Worm (Caenorhabditis elegans) whole organism, L4 larva: ENCODE measurements around the gene brd-1.

Source experiments
- F10B5.3 ChIP-seq: sonication (generic microtip); optimal IDR thresholded peaks from 2 replicates; lab custom pipeline; 2016; ENCODE audit warnings: mild to moderate bottlenecking, missing genetic modification characterization, missing compliant biosample characterization
- F26F4.8 ChIP-seq: fragments of 200-800 bp; sonication (Bioruptor generic); conservative IDR thresholded peaks from 2 replicates; pipeline ENCODE4 v1.3.6; 2022; ENCODE audit warnings: missing genetic modification characterization, missing compliant biosample characterization
- T26A8.4 ChIP-seq: fragments of 200-800 bp; sonication (Bioruptor generic); IDR thresholded peaks from 2 replicates; pipeline ENCODE4 v1.3.6; 2022; ENCODE audit warnings: missing genetic modification characterization, missing compliant biosample characterization
- Y5F2A.4 ChIP-seq: fragments of 200-800 bp; sonication (Bioruptor generic); optimal IDR thresholded peaks from 2 replicates; lab custom pipeline; 2018; ENCODE audit warnings: mild to moderate bottlenecking, missing genetic modification characterization, missing compliant biosample characterization
- ZK546.5 ChIP-seq, 2 experiments: sonication (generic microtip); optimal IDR thresholded peaks; 2 replicates each; lab custom pipeline; 2017; ENCODE audit warnings: missing biosample characterization in 2 of 2, missing genetic modification characterization in 2 of 2
- aha-1 ChIP-seq: fragments of 150-350 bp; peaks from one replicate; lab custom pipeline; 2014; ENCODE audit warnings: missing biosample characterization, missing genetic modification characterization
- ama-1 ChIP-seq: fragments of 150-350 bp; optimal IDR thresholded peaks from 2 replicates; lab custom pipeline; 2014; ENCODE audit warnings: inconsistent platforms, mixed read lengths
- attf-4 ChIP-seq: sonication (generic microtip); optimal IDR thresholded peaks from 3 replicates; lab custom pipeline; 2017; ENCODE audit warnings: missing biosample characterization, missing genetic modification characterization
- ceh-28 ChIP-seq: fragments of 150-350 bp; optimal IDR thresholded peaks from 2 replicates; lab custom pipeline; 2014; ENCODE audit warnings: missing biosample characterization, missing genetic modification reagents, missing genetic modification characterization
- ceh-44 ChIP-seq: fragments of 200-800 bp; sonication (Bioruptor generic); IDR thresholded peaks from 2 replicates; pipeline ENCODE4 v1.3.6; 2022; ENCODE audit warnings: missing genetic modification reagents, missing genetic modification characterization, missing compliant biosample characterization
- ceh-82 ChIP-seq: sonication (generic microtip); optimal IDR thresholded peaks from 2 replicates; lab custom pipeline; 2017; ENCODE audit warnings: missing biosample characterization, missing genetic modification characterization
- cey-2 ChIP-seq: sonication (generic microtip); optimal IDR thresholded peaks from 3 replicates; lab custom pipeline; 2017; ENCODE audit warnings: missing genetic modification characterization, mild to moderate bottlenecking, missing compliant biosample characterization, antibody characterized with exemption, borderline replicate concordance; ENCODE audit not compliant: insufficient read depth
- ctbp-1 ChIP-seq: fragments of 200-800 bp; sonication (Bioruptor generic); IDR thresholded peaks from 2 replicates; pipeline ENCODE4 v1.3.6; 2022; ENCODE audit warnings: missing genetic modification reagents, missing genetic modification characterization, missing compliant biosample characterization
- daf-12 ChIP-seq: fragments of 150-350 bp; optimal IDR thresholded peaks from 2 replicates; lab custom pipeline; 2014; ENCODE audit warnings: missing biosample characterization, missing genetic modification reagents, missing genetic modification characterization
- daf-16 ChIP-seq, 3 experiments: sonication (generic microtip); optimal IDR thresholded peaks; 2 replicates each; lab custom pipeline; 2016 to 2017; ENCODE audit warnings: missing genetic modification characterization in 3 of 3, missing genetic modification reagents in 3 of 3, mild to moderate bottlenecking in 2 of 3, missing compliant biosample characterization in 2 of 3, missing biosample characterization in 1 of 3, moderate library complexity in 1 of 3
- daf-8 ChIP-seq: fragments of 200-800 bp; sonication (Bioruptor generic); IDR thresholded peaks from 2 replicates; pipeline ENCODE4 v1.3.6; 2022; ENCODE audit warnings: missing genetic modification characterization, missing compliant biosample characterization
- dmd-6 ChIP-seq: fragments of 200-800 bp; sonication (Bioruptor generic); IDR thresholded peaks from 2 replicates; pipeline ENCODE4 v1.3.6; 2022; ENCODE audit warnings: missing genetic modification reagents, missing genetic modification characterization, missing compliant biosample characterization
- dpl-1 ChIP-seq: fragments of 150-350 bp; optimal IDR thresholded peaks from 2 replicates; lab custom pipeline; 2014; ENCODE audit warnings: missing biosample characterization, missing genetic modification reagents, missing genetic modification characterization
- dve-1 ChIP-seq: sonication (generic microtip); optimal IDR thresholded peaks from 2 replicates; lab custom pipeline; 2017; ENCODE audit warnings: antibody characterized with exemption, mild to moderate bottlenecking, missing genetic modification characterization, missing compliant biosample characterization; ENCODE audit not compliant: insufficient read depth
- fos-1 ChIP-seq: fragments of 150-350 bp; optimal IDR thresholded peaks from 2 replicates; lab custom pipeline; 2014; ENCODE audit warnings: missing biosample characterization, missing genetic modification characterization
- hlh-11 ChIP-seq: fragments of 200-800 bp; sonication (Bioruptor generic); optimal IDR thresholded peaks from 2 replicates; lab custom pipeline; 2018; ENCODE audit warnings: mild to moderate bottlenecking, missing genetic modification characterization, missing compliant biosample characterization
- hmg-1.1 ChIP-seq: fragments of 200-800 bp; sonication (Bioruptor generic); IDR thresholded peaks from 2 replicates; pipeline ENCODE4 v1.3.6; 2022; ENCODE audit warnings: missing genetic modification reagents, missing genetic modification characterization, missing compliant biosample characterization
- lin-1 ChIP-seq: fragments of 200-800 bp; sonication (Bioruptor generic); IDR thresholded peaks from 2 replicates; pipeline ENCODE4 v1.3.6; 2022; ENCODE audit warnings: missing genetic modification reagents, missing genetic modification characterization, missing compliant biosample characterization
- lin-13 ChIP-seq: fragments of 150-350 bp; optimal IDR thresholded peaks from 2 replicates; lab custom pipeline; 2014; ENCODE audit warnings: missing biosample characterization, missing genetic modification reagents, missing genetic modification characterization
- lin-29 ChIP-seq: fragments of 200-800 bp; sonication (Bioruptor generic); IDR thresholded peaks from 2 replicates; pipeline ENCODE4 v1.3.6; 2022; ENCODE audit warnings: missing genetic modification reagents, missing genetic modification characterization, missing compliant biosample characterization
- lin-38 ChIP-seq: fragments of 200-800 bp; sonication (Bioruptor generic); IDR thresholded peaks from 2 replicates; pipeline ENCODE4 v1.3.6; 2022; ENCODE audit warnings: missing genetic modification reagents, missing genetic modification characterization, missing compliant biosample characterization
- lsy-2 ChIP-seq, 2 experiments: fragments of 150-350 bp in 1 of 2; sonication (generic microtip) in 1 of 2; optimal IDR thresholded peaks; 2 replicates each; lab custom pipeline; 2014 to 2017; ENCODE audit warnings: missing biosample characterization in 2 of 2, missing genetic modification characterization in 2 of 2
- mdl-1 ChIP-seq, 2 experiments: fragments of 150-350 bp in 1 of 2; sonication (generic microtip) in 1 of 2; optimal IDR thresholded peaks; 2 replicates each; lab custom pipeline; 2014 to 2017; ENCODE audit warnings: missing biosample characterization in 2 of 2, missing genetic modification characterization in 2 of 2
- mep-1 ChIP-seq: fragments of 150-350 bp; sonication (generic microtip); optimal IDR thresholded peaks from 3 replicates; lab custom pipeline; 2014; ENCODE audit warnings: missing biosample characterization, missing genetic modification characterization
- mes-2 ChIP-seq: sonication (generic microtip); optimal IDR thresholded peaks from 2 replicates; lab custom pipeline; 2016; ENCODE audit warnings: missing genotype, mild to moderate bottlenecking, missing genetic modification characterization, missing compliant biosample characterization; ENCODE audit not compliant: poor library complexity, severe bottlenecking
- mxl-2 ChIP-seq: fragments of 200-800 bp; sonication (Bioruptor generic); conservative IDR thresholded peaks from 2 replicates; pipeline ENCODE4 v1.3.6; 2022; ENCODE audit warnings: missing genetic modification reagents, missing genetic modification characterization, missing compliant biosample characterization
- nhr-11 ChIP-seq: fragments of 150-350 bp; optimal IDR thresholded peaks from 2 replicates; lab custom pipeline; 2014; ENCODE audit warnings: missing biosample characterization, missing genetic modification characterization
- nhr-25 ChIP-seq: sonication (generic microtip); optimal IDR thresholded peaks from 2 replicates; lab custom pipeline; 2017; ENCODE audit warnings: missing genetic modification characterization, mild to moderate bottlenecking, missing compliant biosample characterization, antibody characterized with exemption, moderate library complexity, borderline replicate concordance; ENCODE audit not compliant: insufficient read depth
- nhr-28 ChIP-seq: fragments of 150-350 bp; optimal IDR thresholded peaks from 2 replicates; lab custom pipeline; 2014; ENCODE audit warnings: missing biosample characterization, missing genetic modification characterization
- nhr-42 ChIP-seq: fragments of 200-800 bp; sonication (Bioruptor generic); IDR thresholded peaks from 2 replicates; pipeline ENCODE4 v1.3.6; 2022; ENCODE audit warnings: missing genetic modification characterization, missing compliant biosample characterization
- nhr-48 ChIP-seq: sonication (generic microtip); optimal IDR thresholded peaks from 2 replicates; lab custom pipeline; 2016; ENCODE audit warnings: mild to moderate bottlenecking, missing genetic modification characterization, missing compliant biosample characterization
- nhr-6 ChIP-seq: fragments of 150-350 bp; optimal IDR thresholded peaks from 2 replicates; lab custom pipeline; 2014; ENCODE audit warnings: missing biosample characterization, missing genetic modification characterization
- nhr-76 ChIP-seq: fragments of 150-350 bp; optimal IDR thresholded peaks from 2 replicates; lab custom pipeline; 2014; ENCODE audit warnings: missing biosample characterization, missing genetic modification characterization
- nhr-77 ChIP-seq: fragments of 150-350 bp; optimal IDR thresholded peaks from 2 replicates; lab custom pipeline; 2014; ENCODE audit warnings: missing biosample characterization, missing genetic modification characterization
- php-3 ChIP-seq: fragments of 200-800 bp; sonication (Bioruptor generic); IDR thresholded peaks from 2 replicates; pipeline ENCODE4 v1.3.6; 2022; ENCODE audit warnings: missing genetic modification reagents, missing genetic modification characterization, missing compliant biosample characterization
- saeg-2 ChIP-seq: fragments of 200-800 bp; sonication (Bioruptor generic); IDR thresholded peaks from 2 replicates; pipeline ENCODE4 v1.3.6; 2022; ENCODE audit warnings: missing genetic modification reagents, missing genetic modification characterization, missing compliant biosample characterization
- spr-1 ChIP-seq: sonication (generic microtip); optimal IDR thresholded peaks from 2 replicates; lab custom pipeline; 2016; ENCODE audit warnings: mild to moderate bottlenecking, missing genetic modification characterization, missing compliant biosample characterization
- tag-97 ChIP-seq: fragments of 200-800 bp; sonication (Bioruptor generic); IDR thresholded peaks from 2 replicates; pipeline ENCODE4 v1.3.6; 2022; ENCODE audit warnings: missing genetic modification characterization, missing compliant biosample characterization
- unc-39 ChIP-seq: sonication (generic microtip); optimal IDR thresholded peaks from 2 replicates; lab custom pipeline; 2017; ENCODE audit warnings: missing biosample characterization, missing genetic modification characterization
- unc-62 ChIP-seq, 3 experiments: fragments of 150-350 bp in 1 of 3; sonication (generic microtip); optimal IDR thresholded peaks in 2 of 3; peaks in 1 of 3; 1 replicate in 1 of 3; 2 replicates in 2 of 3; lab custom pipeline; 2014 to 2017; ENCODE audit warnings: missing biosample characterization in 3 of 3, missing genetic modification characterization in 3 of 3, missing genetic modification reagents in 3 of 3, missing genotype in 1 of 3
- zfp-2 ChIP-seq: sonication (generic microtip); optimal IDR thresholded peaks from 2 replicates; lab custom pipeline; 2016; ENCODE audit warnings: mild to moderate bottlenecking, missing genetic modification characterization, missing compliant biosample characterization
- zip-11 ChIP-seq: fragments of 200-800 bp; sonication (Bioruptor generic); IDR thresholded peaks from 2 replicates; pipeline ENCODE4 v1.3.6; 2022; ENCODE audit warnings: missing genetic modification characterization, missing compliant biosample characterization
- ztf-7 ChIP-seq: fragments of 150-350 bp; optimal IDR thresholded peaks from 2 replicates; lab custom pipeline; 2014; ENCODE audit warnings: missing biosample characterization, missing genetic modification characterization

The brd-1 gene

ce11 chrIII:6869268-6869667 is 20.0 kb downstream of the brd-1 start, which contains the start of the genes cra-1 and kbp-1 (continued):
- no peak for TF ChIP-seq nhr-25
- TF ChIP-seq unc-62 (GFP tag; optimal IDR thresholded peaks at IDR 0.05 in 1 of 2; lab: Kevin White, UChicago): peak in 1 of 2 experiments; percentile 65
- no peak for TF ChIP-seq unc-62 (tag; optimal IDR thresholded peaks at IDR 0.05; lab: Kevin White, UChicago)
- no peak for TF ChIP-seq lin-13 (GFP tag; lab: Kevin White, UChicago)
- no peak for TF ChIP-seq F10B5.3
- TF ChIP-seq aha-1 (tag; lab: Kevin White, UChicago): no peak
- no peak for TF ChIP-seq saeg-2 (GFP tag; lab: Robert Waterston, UW)
- no peak for TF ChIP-seq nhr-42 (GFP tag; lab: Robert Waterston, UW)
- TF ChIP-seq lsy-2 (tag; optimal IDR thresholded peaks at IDR 0.05; lab: Kevin White, UChicago): peak in 1 of 2 experiments; percentile 55
- no peak for TF ChIP-seq lin-1 (GFP tag; lab: Robert Waterston, UW)
- no peak for TF ChIP-seq ama-1 (lab: Kevin White, UChicago)
- TF ChIP-seq nhr-76: no peak
- no peak for TF ChIP-seq fos-1 (tag; lab: Kevin White, UChicago)
- TF ChIP-seq nhr-11 (tag; lab: Kevin White, UChicago): peak; percentile 13
- no peak for TF ChIP-seq unc-39 (tag; lab: Kevin White, UChicago)
- no peak for TF ChIP-seq ZK546.5 (tag; optimal IDR thresholded peaks at IDR 0.05; lab: Kevin White, UChicago)
- TF ChIP-seq lin-29 (GFP tag; lab: Robert Waterston, UW): no peak
- TF ChIP-seq mxl-2 (GFP tag; lab: Robert Waterston, UW): no peak
- TF ChIP-seq spr-1: no peak
- TF ChIP-seq dmd-6 (GFP tag; lab: Robert Waterston, UW): 0 out of 2 replicates have a peak, but pooled peaks have one; percentile 10
- peak; percentile 91 for TF ChIP-seq lin-38 (GFP tag; lab: Robert Waterston, UW)
- TF ChIP-seq ztf-7: no peak
- TF ChIP-seq ctbp-1: no peak
- TF ChIP-seq mes-2: peak; percentile 41
- no peak for TF ChIP-seq mdl-1 (tag; optimal IDR thresholded peaks at IDR 0.05; lab: Kevin White, UChicago)
- TF ChIP-seq F26F4.8: no peak
- no peak for TF ChIP-seq tag-97

- no peak for TF ChIP-seq ceh-82
- peak; percentile 40 for TF ChIP-seq ceh-28 (tag; lab: Kevin White, UChicago)
- no peak for TF ChIP-seq ctbp-1
- no peak for TF ChIP-seq zfp-2 (tag; lab: Kevin White, UChicago)
- peak; percentile 12 for TF ChIP-seq nhr-6 (tag; lab: Kevin White, UChicago)
- no peak for TF ChIP-seq php-3 (GFP tag; lab: Robert Waterston, UW)
- TF ChIP-seq nhr-25: no peak
- TF ChIP-seq daf-16 (GFP tag; optimal IDR thresholded peaks at IDR 0.05; lab: Kevin White, UChicago): no peak
- peak; percentile 91 for TF ChIP-seq daf-16 (tag; optimal IDR thresholded peaks at IDR 0.05; lab: Kevin White, UChicago)
- no peak for TF ChIP-seq lin-38 (GFP tag; lab: Robert Waterston, UW)
- no peak for TF ChIP-seq lsy-2 (tag; optimal IDR thresholded peaks at IDR 0.05; lab: Kevin White, UChicago)
- TF ChIP-seq F26F4.8: no peak
- TF ChIP-seq nhr-77 (tag; lab: Kevin White, UChicago): peak; percentile 73
- peak; percentile 55; the same call in 1 of the 2 replicates for TF ChIP-seq dmd-6 (GFP tag; lab: Robert Waterston, UW)
- peak; percentile 83 for TF ChIP-seq nhr-28
- TF ChIP-seq ceh-44 (GFP tag; lab: Robert Waterston, UW): no peak
- no peak for TF ChIP-seq fos-1 (tag; lab: Kevin White, UChicago)
- TF ChIP-seq cey-2 (tag; lab: Kevin White, UChicago): no peak
- no peak for TF ChIP-seq nhr-48 (tag; lab: Kevin White, UChicago)
- TF ChIP-seq hmg-1.1 (GFP tag; lab: Robert Waterston, UW): no peak
- no peak for TF ChIP-seq T26A8.4 (GFP tag; lab: Robert Waterston, UW)
- TF ChIP-seq dpl-1 (GFP tag; lab: Kevin White, UChicago): no peak
- TF ChIP-seq hlh-11: peak; percentile 68
- TF ChIP-seq mep-1 (tag; lab: Kevin White, UChicago): peak; percentile 28
- peak; percentile 20 for TF ChIP-seq dve-1 (tag; lab: Kevin White, UChicago)
- TF ChIP-seq Y5F2A.4 (GFP tag; lab: Kevin White, UChicago): no peak
- no peak for TF ChIP-seq daf-8 (GFP tag; lab: Robert Waterston, UW)
- TF ChIP-seq unc-39 (tag; lab: Kevin White, UChicago): no peak
- no peak for TF ChIP-seq ZK546.5 (tag; optimal IDR thresholded peaks at IDR 0.05; lab: Kevin White, UChicago)
- no peak for TF ChIP-seq zip-11
- peak; percentile 55; the same call in 1 of the 2 replicates for TF ChIP-seq lin-1 (GFP tag; lab: Robert Waterston, UW)
- TF ChIP-seq nhr-11 (tag; lab: Kevin White, UChicago): no peak
- no peak for TF ChIP-seq daf-12
- TF ChIP-seq attf-4 (tag; lab: Kevin White, UChicago): no peak
- no peak for TF ChIP-seq mxl-2 (GFP tag; lab: Robert Waterston, UW)
Observed at ce11 chrIII:6863901-6864300, 25.4 kb downstream of the brd-1 start, which contains the start of gene sma-3. Gene sma-3, minus strand, starts transcription at chrIII:6863968.
